Worm (Caenorhabditis elegans): ENCODE data around the gene ZK370.4.

- TF ChIP-seq ama-1 (optimal IDR thresholded peaks at IDR 0.05) (no peak), pag-3 (tag; optimal IDR thresholded peaks at IDR 0.05; ENCODE audit: borderline replicate concordance) (no peak), unc-55 (GFP tag; optimal IDR thresholded peaks at IDR 0.05) (no peak), unc-3 (GFP tag; conservative IDR thresholded peaks at IDR 0.05) (no peak), unc-3 (tag; optimal IDR thresholded peaks at IDR 0.05) (no peak)
Observed at ce11 chrIII:8733667-8734066, 2.5 kb upstream of the ZK370.4 start.

All from whole organism, late embryonic.